Worm (Caenorhabditis elegans) whole organism, early embryonic: ENCODE measurements around the gene F13E9.19.

Experiments used
- B0310.2 ChIP-seq: sonication (generic microtip); optimal IDR thresholded peaks from 2 replicates; lab custom pipeline; 2016; ENCODE audit warnings: mild to moderate bottlenecking, missing genetic modification characterization, missing compliant biosample characterization
- F13C5.2 ChIP-seq: sonication (generic microtip); optimal IDR thresholded peaks from 2 replicates; lab custom pipeline; 2017; ENCODE audit warnings: mild to moderate bottlenecking, missing genetic modification characterization, inconsistent platforms, missing compliant biosample characterization
- aly-1 ChIP-seq: sonication (generic microtip); optimal IDR thresholded peaks from 2 replicates; lab custom pipeline; 2016; ENCODE audit warnings: missing genetic modification characterization, missing compliant biosample characterization
- ama-1 ChIP-seq: fragments of 150-350 bp; optimal IDR thresholded peaks from 2 replicates; lab custom pipeline; 2014
- ceh-13 ChIP-seq: fragments of 200-800 bp; sonication (Bioruptor generic); optimal IDR thresholded peaks from 2 replicates; lab custom pipeline; 2018; ENCODE audit warnings: mild to moderate bottlenecking, missing genetic modification characterization, missing compliant biosample characterization
- ceh-36 ChIP-seq: sonication (generic microtip); optimal IDR thresholded peaks from 2 replicates; lab custom pipeline; 2016; ENCODE audit warnings: missing genetic modification characterization, inconsistent platforms, missing compliant biosample characterization
- ets-7 ChIP-seq: sonication (generic microtip); optimal IDR thresholded peaks from 2 replicates; lab custom pipeline; 2016; ENCODE audit warnings: missing genotype, missing genetic modification characterization, missing compliant biosample characterization
- flt-1 ChIP-seq: fragments of 200-800 bp; sonication (Bioruptor generic); IDR thresholded peaks from 2 replicates; pipeline ENCODE4 v1.3.6; 2022; ENCODE audit warnings: missing genetic modification characterization, missing compliant biosample characterization
- hmbx-1 ChIP-seq: sonication (generic microtip); optimal IDR thresholded peaks from 2 replicates; lab custom pipeline; 2016; ENCODE audit warnings: mild to moderate bottlenecking, missing genetic modification characterization, missing compliant biosample characterization
- hmg-4 ChIP-seq: fragments of 200-800 bp; sonication (Bioruptor generic); optimal IDR thresholded peaks from 2 replicates; lab custom pipeline; 2018; ENCODE audit warnings: mild to moderate bottlenecking, missing genetic modification characterization, missing compliant biosample characterization
- hnd-1 ChIP-seq: sonication (generic microtip); optimal IDR thresholded peaks from 2 replicates; lab custom pipeline; 2016; ENCODE audit warnings: missing genetic modification characterization, missing compliant biosample characterization
- pes-1 ChIP-seq: fragments of 200-800 bp; sonication (Bioruptor generic); IDR thresholded peaks from 2 replicates; pipeline ENCODE4 v1.3.6; 2022; ENCODE audit warnings: missing genetic modification reagents, missing genetic modification characterization, missing compliant biosample characterization
- scrt-1 ChIP-seq: fragments of 200-800 bp; sonication (Bioruptor generic); IDR thresholded peaks from 2 replicates; pipeline ENCODE4 v1.3.6; 2022; ENCODE audit warnings: missing genetic modification characterization, missing compliant biosample characterization
- sea-1 ChIP-seq: fragments of 200-800 bp; sonication (Bioruptor generic); conservative IDR thresholded peaks from 2 replicates; pipeline ENCODE4 v1.3.6; 2022; ENCODE audit warnings: missing genetic modification characterization, missing compliant biosample characterization
- tbx-11 ChIP-seq: fragments of 200-800 bp; sonication (Bioruptor generic); IDR thresholded peaks from 2 replicates; pipeline ENCODE4 v1.3.6; 2022; ENCODE audit warnings: missing genetic modification characterization, missing compliant biosample characterization
- tbx-37 ChIP-seq: fragments of 200-800 bp; sonication (Bioruptor generic); conservative IDR thresholded peaks from 2 replicates; pipeline ENCODE4 v1.3.6; 2022; ENCODE audit warnings: missing genetic modification reagents, missing genetic modification characterization, missing compliant biosample characterization
- tra-4 ChIP-seq: sonication (generic microtip); optimal IDR thresholded peaks from 2 replicates; lab custom pipeline; 2017; ENCODE audit warnings: missing genetic modification characterization, missing compliant biosample characterization

F13E9.19 gene

DNA sequence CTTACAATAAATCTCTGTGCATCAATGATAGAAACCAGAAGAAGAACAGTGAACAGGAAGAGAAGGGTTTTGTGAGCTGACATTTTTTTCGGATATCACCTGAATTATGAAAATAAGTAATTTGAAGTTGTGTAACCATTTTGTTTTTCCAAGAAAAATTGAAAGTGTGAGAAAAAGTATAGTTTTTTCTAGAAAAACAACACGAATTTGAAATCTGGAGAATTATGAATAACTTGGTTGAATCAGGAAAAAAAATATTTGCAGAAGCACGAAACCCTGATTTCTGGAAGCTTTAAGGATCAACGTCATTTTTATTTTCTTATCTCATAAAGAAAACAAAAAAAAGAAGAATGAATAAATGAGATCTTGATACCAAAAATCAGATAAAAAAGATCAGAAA, 24.7 kb upstream of the F13E9.19 start, which contains the start of gene F13E9.12:
F13E9.12 (minus strand) TSS at position 101 of the 400 bp plus-strand sequence.
- no peak for TF ChIP-seq tra-4 (tag; lab: Kevin White, UChicago)
- TF ChIP-seq B0310.2: no peak
- no peak for TF ChIP-seq sea-1 (GFP tag; lab: Robert Waterston, UW)
- no peak for TF ChIP-seq hnd-1 (tag; lab: Kevin White, UChicago)
- no peak for TF ChIP-seq ama-1 (lab: Kevin White, UChicago)
- TF ChIP-seq scrt-1: no peak
- TF ChIP-seq flt-1 (GFP tag; lab: Robert Waterston, UW): no peak
- TF ChIP-seq ceh-13 (GFP tag; lab: Kevin White, UChicago): no peak

DNA sequence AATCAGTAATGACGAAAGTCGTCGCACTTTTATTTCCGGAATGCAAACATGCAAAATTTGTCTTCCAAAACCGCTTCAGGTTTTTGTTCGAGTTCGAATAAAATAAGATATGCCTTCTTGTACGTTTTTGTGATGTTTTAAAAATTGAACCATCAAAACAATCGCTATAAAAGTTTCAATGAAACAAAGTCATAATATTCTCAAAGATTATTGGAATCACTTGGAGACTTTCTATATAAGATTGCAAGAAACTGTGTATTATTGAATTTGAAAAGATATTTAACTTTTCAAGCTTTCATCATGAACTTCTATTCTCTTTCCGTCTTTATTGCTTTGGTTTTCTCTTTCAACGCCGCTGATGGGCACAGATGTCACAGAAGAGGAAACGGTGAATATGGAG, 22.4 kb upstream of the F13E9.19 start, which contains the start of gene fipr-14:
fipr-14 (plus strand) TSS at position 301 of the 400 bp plus-strand sequence.
- TF ChIP-seq F13C5.2 (tag; lab: Kevin White, UChicago) (no peak), tbx-37 (GFP tag; lab: Robert Waterston, UW) (no peak), hmbx-1 (tag; lab: Kevin White, UChicago) (no peak), sea-1 (GFP tag; lab: Robert Waterston, UW) (no peak), ets-7 (tag; lab: Kevin White, UChicago) (no peak), tra-4 (tag; lab: Kevin White, UChicago) (no peak)

DNA sequence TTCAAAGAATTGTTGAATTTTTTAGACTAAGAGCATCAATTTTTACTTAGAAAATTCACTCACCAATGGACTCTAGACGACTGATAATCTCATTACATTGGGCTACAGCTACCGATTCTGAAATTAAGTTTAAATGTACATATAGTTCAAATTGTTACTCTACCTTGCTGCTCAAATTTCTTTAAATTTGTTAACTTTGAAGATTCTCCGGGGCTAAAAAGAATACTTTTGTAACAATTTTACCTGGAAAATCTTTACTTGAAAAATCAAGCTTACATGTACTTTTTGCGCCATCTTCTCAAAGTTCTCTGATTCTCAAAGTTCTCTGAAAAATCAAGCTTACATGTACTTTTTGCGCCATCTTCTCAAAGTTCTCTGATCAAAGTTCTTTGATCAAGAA, 19.7 kb upstream of the F13E9.19 start, which contains the start of gene sdz-13:
sdz-13 (minus strand) TSS at position 101 of the 400 bp plus-strand sequence.
- TF ChIP-seq tbx-11 (GFP tag; lab: Robert Waterston, UW) (no peak), hmg-4 (GFP tag; lab: Kevin White, UChicago) (no peak), sea-1 (GFP tag; lab: Robert Waterston, UW) (no peak), pes-1 (GFP tag; lab: Robert Waterston, UW) (no peak), ceh-13 (GFP tag; lab: Kevin White, UChicago) (no peak), scrt-1 (no peak), aly-1 (no peak), ets-7 (tag; lab: Kevin White, UChicago) (no peak), tbx-37 (GFP tag; lab: Robert Waterston, UW) (no peak)

ce11 chrIV:10880264-10880663, 18.9 kb upstream of the F13E9.19 start, which contains the start of gene fipr-15:
Gene fipr-15 (plus strand): TSS chrIV:10880564.
- TF ChIP-seq tbx-37 (GFP tag; lab: Robert Waterston, UW) (no peak), F13C5.2 (tag; lab: Kevin White, UChicago) (no peak), hnd-1 (tag; lab: Kevin White, UChicago) (no peak), tbx-11 (GFP tag; lab: Robert Waterston, UW) (no peak), flt-1 (GFP tag; lab: Robert Waterston, UW) (no peak), ceh-13 (GFP tag; lab: Kevin White, UChicago) (no peak), hmg-4 (GFP tag; lab: Kevin White, UChicago) (no peak), B0310.2 (no peak), hmbx-1 (tag; lab: Kevin White, UChicago) (no peak), ceh-36 (no peak), ama-1 (lab: Kevin White, UChicago) (no peak), ets-7 (tag; lab: Kevin White, UChicago) (no peak), aly-1 (no peak), tra-4 (tag; lab: Kevin White, UChicago) (no peak)

- TF ChIP-seq B0310.2: no peak
Measured at ce11 chrIV:10881230-10881629, 18.0 kb upstream of the F13E9.19 start, which contains the start of gene F13E9.13. Gene F13E9.13 (plus strand): TSS chrIV:10881546.

DNA sequence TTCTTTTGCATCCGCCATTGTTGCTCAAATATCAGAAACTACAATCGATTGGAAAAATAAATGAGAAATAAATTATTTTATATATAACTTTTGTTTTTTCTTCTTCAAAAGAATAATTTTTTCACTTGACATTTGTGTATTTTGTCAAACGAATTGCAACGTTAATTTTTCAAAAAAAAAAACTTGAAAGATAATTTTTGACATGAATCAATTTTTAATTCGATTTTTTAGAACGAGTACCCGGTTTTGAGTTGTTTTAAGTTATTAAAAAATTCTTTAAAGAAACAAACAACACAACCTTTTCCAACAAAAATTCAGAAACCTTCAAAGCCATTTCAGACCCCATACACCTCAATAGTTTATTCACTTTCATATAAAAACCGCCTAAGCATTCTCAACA, 14.9 kb upstream of the F13E9.19 start, which contains the start of gene F13E9.5:
F13E9.5 (minus strand) TSS at position 101 of the 400 bp plus-strand sequence.
- TF ChIP-seq ama-1 (lab: Kevin White, UChicago) (no peak), hmg-4 (GFP tag; lab: Kevin White, UChicago) (no peak), hmbx-1 (tag; lab: Kevin White, UChicago) (no peak), tbx-11 (GFP tag; lab: Robert Waterston, UW) (no peak), F13C5.2 (tag; lab: Kevin White, UChicago) (no peak), tra-4 (tag; lab: Kevin White, UChicago) (no peak), ceh-36 (no peak), pes-1 (GFP tag; lab: Robert Waterston, UW) (no peak), hnd-1 (tag; lab: Kevin White, UChicago) (no peak), tbx-37 (GFP tag; lab: Robert Waterston, UW) (no peak), ceh-13 (GFP tag; lab: Kevin White, UChicago) (no peak), aly-1 (no peak), sea-1 (GFP tag; lab: Robert Waterston, UW) (no peak), ets-7 (tag; lab: Kevin White, UChicago) (no peak), B0310.2 (no peak), scrt-1 (no peak)

ce11 chrIV:10885915-10886314, 13.3 kb upstream of the F13E9.19 start, which contains the start of gene srlf-11:
Gene srlf-11 (minus strand): TSS chrIV:10886015.
- no peak for TF ChIP-seq flt-1 (GFP tag; lab: Robert Waterston, UW)
- no peak for TF ChIP-seq hmg-4 (GFP tag; lab: Kevin White, UChicago)
- no peak for TF ChIP-seq ama-1 (lab: Kevin White, UChicago)

DNA sequence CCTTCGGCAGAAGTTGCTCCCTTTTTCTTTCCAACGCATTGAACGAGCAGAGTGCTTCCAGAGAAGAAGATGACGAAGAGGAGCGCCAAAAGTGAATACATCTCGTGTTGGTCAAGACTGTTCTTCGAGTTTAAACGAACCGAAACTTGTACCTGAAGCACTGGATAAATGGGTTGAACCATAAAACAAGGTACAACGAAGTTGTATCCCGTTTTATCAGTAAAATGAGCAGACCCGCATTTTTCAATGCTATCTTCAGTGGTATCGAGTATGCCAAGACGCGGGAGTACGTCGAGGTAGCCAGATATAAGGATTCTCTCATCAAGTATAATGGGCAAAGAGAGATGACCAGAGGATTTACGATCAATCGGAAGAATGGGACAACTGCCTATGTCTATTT, 11.9 kb upstream of the F13E9.19 start, which contains the start of gene F13E9.16:
F13E9.16 (minus strand) TSS at position 101 of the 400 bp plus-strand sequence.
- TF ChIP-seq tbx-37 (GFP tag; lab: Robert Waterston, UW) (no peak), ceh-36 (no peak), hmbx-1 (tag; lab: Kevin White, UChicago) (no peak)
